Fruit fly (Drosophila melanogaster) Kc167 (cell line): ENCODE measurements around the gene Diap1.

Experiments
- h ChIP-seq: fragments of >200 bp; optimal IDR thresholded peaks from 3 replicates; lab custom pipeline; 2018; ENCODE audit warnings: missing external identifiers
- insv ChIP-seq: fragments of >200 bp; optimal IDR thresholded peaks from 3 replicates; lab custom pipeline; 2018; ENCODE audit warnings: missing external identifiers
- psq ChIP-seq: fragments of >200 bp; optimal IDR thresholded peaks from 2 replicates; lab custom pipeline; 2017; ENCODE audit warnings: missing external identifiers
- ttk ChIP-seq: sonication (Bioruptor generic); optimal IDR thresholded peaks from 2 replicates; lab custom pipeline; 2017; ENCODE audit warnings: missing external identifiers

dm6 chr3L:16002116-16002716 lies 48.6 kb downstream of the Diap1 start:
- TF ChIP-seq h (lab: Kevin White, UChicago) (no peak), psq (lab: Kevin White, UChicago) (no peak), ttk (no peak), insv (lab: Kevin White, UChicago) (no peak)
